Worm (Caenorhabditis elegans): ENCODE measurements around the gene C36C9.4.

C36C9.4 gene

ce11 chrX:1727056-1727455 is 30.3 kb upstream of the C36C9.4 start, which contains the start of gene F07G6.2:
TSS of gene F07G6.2 (plus strand) at chrX:1727356.
- no peak for TF ChIP-seq lsy-2 (tag; optimal IDR thresholded peaks at IDR 0.05)

- TF ChIP-seq sptf-1 (tag; optimal IDR thresholded peaks at IDR 0.05) (no peak), tbx-8 (GFP tag; optimal IDR thresholded peaks at IDR 0.05) (no peak), drap-1 (GFP tag; optimal IDR thresholded peaks at IDR 0.05) (no peak), unc-39 (tag; optimal IDR thresholded peaks at IDR 0.05) (no peak), lin-32 (GFP tag; optimal IDR thresholded peaks at IDR 0.05) (no peak), ceh-83 (GFP tag; optimal IDR thresholded peaks at IDR 0.05) (no peak), nhr-28 (tag; optimal IDR thresholded peaks at IDR 0.05) (no peak), hlh-1 (tag; optimal IDR thresholded peaks at IDR 0.05) (no peak), zip-8 (tag; optimal IDR thresholded peaks at IDR 0.05) (no peak)
Observed at ce11 chrX:1720359-1720758, 23.6 kb upstream of the C36C9.4 start, which contains the start of gene F07G6.8. TSS of gene F07G6.8 (minus strand) at chrX:1720459.

- no peak for TF ChIP-seq elt-3 (tag; optimal IDR thresholded peaks at IDR 0.05)
- TF ChIP-seq pha-4 (tag; optimal IDR thresholded peaks at IDR 0.05), result no peak
- no peak for TF ChIP-seq tbx-8 (GFP tag; optimal IDR thresholded peaks at IDR 0.05)
- no peak for TF ChIP-seq sptf-1 (tag; optimal IDR thresholded peaks at IDR 0.05)
- no peak for TF ChIP-seq mls-2 (tag; optimal IDR thresholded peaks at IDR 0.05)
- TF ChIP-seq elt-1 (tag; optimal IDR thresholded peaks at IDR 0.05; ENCODE audit: borderline replicate concordance, insufficient read depth), result no peak
- TF ChIP-seq unc-62 (GFP tag; optimal IDR thresholded peaks at IDR 0.05), result no peak
- no peak for TF ChIP-seq mep-1 (tag; optimal IDR thresholded peaks at IDR 0.05)
- no peak for TF ChIP-seq zip-8 (tag; optimal IDR thresholded peaks at IDR 0.05)
- no peak for TF ChIP-seq lsy-2 (tag; optimal IDR thresholded peaks at IDR 0.05)
- TF ChIP-seq nhr-28 (tag; optimal IDR thresholded peaks at IDR 0.05), result no peak
- no peak for TF ChIP-seq ztf-11 (tag; optimal IDR thresholded peaks at IDR 0.05)
- no peak for TF ChIP-seq nhr-12 (tag; optimal IDR thresholded peaks at IDR 0.05)
- TF ChIP-seq sem-2 (GFP tag; optimal IDR thresholded peaks at IDR 0.05), result no peak
Observed at ce11 chrX:1718479-1718878, 21.7 kb upstream of the C36C9.4 start, which contains the start of gene fbxa-53. TSS of gene fbxa-53 (minus strand) at chrX:1718579.

ce11 chrX:1712538-1712937 is 15.8 kb upstream of the C36C9.4 start, which contains the start of gene fbxa-52:
TSS of gene fbxa-52 (minus strand) at chrX:1712638.
- no peak for TF ChIP-seq nhr-2 (tag; optimal IDR thresholded peaks at IDR 0.05)
- TF ChIP-seq elt-1 (tag; optimal IDR thresholded peaks at IDR 0.05; ENCODE audit: borderline replicate concordance, insufficient read depth), result no peak
- no peak for TF ChIP-seq M03D4.4 (tag; optimal IDR thresholded peaks at IDR 0.05)
- no peak for TF ChIP-seq mls-2 (tag; optimal IDR thresholded peaks at IDR 0.05)
- no peak for TF ChIP-seq mep-1 (tag; optimal IDR thresholded peaks at IDR 0.05)
- no peak for TF ChIP-seq unc-39 (tag; optimal IDR thresholded peaks at IDR 0.05)
- TF ChIP-seq unc-120 (tag; optimal IDR thresholded peaks at IDR 0.05; ENCODE audit: poor library complexity, severe bottlenecking), result no peak
- TF ChIP-seq ceh-39 (tag; optimal IDR thresholded peaks at IDR 0.05), result no peak
- no peak for TF ChIP-seq mab-5 (tag; optimal IDR thresholded peaks at IDR 0.05)
- no peak for TF ChIP-seq hlh-1 (tag; optimal IDR thresholded peaks at IDR 0.05)
- no peak for TF ChIP-seq nhr-12 (tag; optimal IDR thresholded peaks at IDR 0.05)
- no peak for TF ChIP-seq elt-3 (tag; optimal IDR thresholded peaks at IDR 0.05)
- TF ChIP-seq lsy-2 (tag; optimal IDR thresholded peaks at IDR 0.05), result no peak
- TF ChIP-seq ztf-11 (tag; optimal IDR thresholded peaks at IDR 0.05), result no peak
- TF ChIP-seq tbx-8 (GFP tag; optimal IDR thresholded peaks at IDR 0.05), result no peak
- no peak for TF ChIP-seq bed-3 (GFP tag; optimal IDR thresholded peaks at IDR 0.05)
- no peak for TF ChIP-seq zip-8 (tag; optimal IDR thresholded peaks at IDR 0.05)
- no peak for TF ChIP-seq lin-32 (GFP tag; optimal IDR thresholded peaks at IDR 0.05)

- TF ChIP-seq ham-2 (GFP tag; optimal IDR thresholded peaks at IDR 0.05), result no peak
- TF ChIP-seq sptf-1 (tag; optimal IDR thresholded peaks at IDR 0.05), result no peak
- TF ChIP-seq nhr-237 (tag; optimal IDR thresholded peaks at IDR 0.05), result no peak
- TF ChIP-seq pha-4 (tag; optimal IDR thresholded peaks at IDR 0.05), result no peak
- no peak for TF ChIP-seq bed-3 (GFP tag; optimal IDR thresholded peaks at IDR 0.05)
- TF ChIP-seq ces-1 (GFP tag; optimal IDR thresholded peaks at IDR 0.05), result no peak
- TF ChIP-seq ceh-39 (tag; optimal IDR thresholded peaks at IDR 0.05), result no peak
- no peak for TF ChIP-seq unc-120 (tag; optimal IDR thresholded peaks at IDR 0.05; ENCODE audit: poor library complexity, severe bottlenecking)
- no peak for TF ChIP-seq elt-1 (tag; optimal IDR thresholded peaks at IDR 0.05; ENCODE audit: borderline replicate concordance, insufficient read depth)
- no peak for TF ChIP-seq flh-1 (GFP tag; optimal IDR thresholded peaks at IDR 0.05)
- no peak for TF ChIP-seq lin-32 (GFP tag; optimal IDR thresholded peaks at IDR 0.05)
- no peak for TF ChIP-seq ceh-83 (GFP tag; optimal IDR thresholded peaks at IDR 0.05)
- TF ChIP-seq M03D4.4 (tag; optimal IDR thresholded peaks at IDR 0.05), result no peak
- TF ChIP-seq mep-1 (tag; optimal IDR thresholded peaks at IDR 0.05), result no peak
Observed at ce11 chrX:1706538-1706937, 9.8 kb upstream of the C36C9.4 start, which contains the start of gene F07G6.5. TSS of gene F07G6.5 (minus strand) at chrX:1706638.

Data from whole organism, mixed stage, embryonic.